Fruit fly (Drosophila melanogaster): Measurements from ENCODE around the gene ohgt.

ohgt gene

DNA sequence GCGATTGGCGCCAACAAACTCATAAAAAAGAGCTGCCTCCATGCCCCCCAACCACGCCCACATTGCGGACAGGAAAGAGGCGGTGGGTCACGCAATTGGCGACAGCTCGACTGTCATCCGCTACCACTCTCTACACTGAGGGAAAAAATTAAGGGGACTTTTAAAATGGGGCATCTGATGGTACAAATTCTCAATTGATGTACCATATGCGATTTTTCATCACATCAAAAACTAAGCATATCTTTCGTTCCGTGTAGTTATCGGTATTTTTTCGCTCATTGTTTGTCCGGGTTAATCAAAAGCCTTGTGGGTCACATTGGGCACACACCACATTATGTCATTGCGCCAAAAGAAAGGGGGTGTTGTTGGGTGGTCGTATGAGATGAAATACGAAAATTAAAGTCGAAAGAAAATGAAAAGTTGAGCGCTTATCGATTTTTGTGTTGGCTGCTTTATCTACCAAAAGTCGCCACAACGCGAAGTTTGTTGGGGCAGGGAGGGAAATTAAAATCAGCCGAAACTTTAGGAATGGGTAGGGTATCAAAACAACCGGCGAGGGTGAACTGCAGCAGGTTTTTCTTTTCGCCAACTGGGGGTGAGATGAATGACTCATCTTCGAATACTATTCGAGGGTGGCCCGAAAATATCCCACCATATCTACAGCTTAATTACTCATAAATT is 24.8 kb upstream of the ohgt start:
- TF ChIP-seq N (GFP tag; optimal IDR thresholded peaks at IDR 0.05) (no peak), br (GFP tag; optimal IDR thresholded peaks at IDR 0.05) (peak; percentile 9), lola (GFP tag; optimal IDR thresholded peaks at IDR 0.05) (no peak), brk (GFP tag; optimal IDR thresholded peaks at IDR 0.05) (no peak), dmrt93B (GFP tag; optimal IDR thresholded peaks at IDR 0.05) (no peak), Hr78 (GFP tag; optimal IDR thresholded peaks at IDR 0.05) (no peak), CrebA (GFP tag; optimal IDR thresholded peaks at IDR 0.05; ENCODE audit: borderline replicate concordance) (no peak), Hr83 (GFP tag; optimal IDR thresholded peaks at IDR 0.05; ENCODE audit: poor library complexity, severe bottlenecking) (no peak), fru (GFP tag; optimal IDR thresholded peaks at IDR 0.05) (peak; percentile 13), sage (GFP tag; optimal IDR thresholded peaks at IDR 0.05) (no peak), GATAd (GFP tag; optimal IDR thresholded peaks at IDR 0.05) (no peak), Vsx2 (GFP tag; optimal IDR thresholded peaks at IDR 0.05; ENCODE audit: partially characterized antibody) (no peak), ey (GFP tag; optimal IDR thresholded peaks at IDR 0.05) (no peak), h (GFP tag; optimal IDR thresholded peaks at IDR 0.05) (peak; percentile 28), Mio (GFP tag; optimal IDR thresholded peaks at IDR 0.05) (no peak), tai (GFP tag; optimal IDR thresholded peaks at IDR 0.05) (no peak), Myc (optimal IDR thresholded peaks at IDR 0.05) (no peak)

- TF ChIP-seq tai (GFP tag; optimal IDR thresholded peaks at IDR 0.05) (no peak), psq (GFP tag; optimal IDR thresholded peaks at IDR 0.05) (no peak), Sp1 (GFP tag; optimal IDR thresholded peaks at IDR 0.05) (no peak), Jra (GFP tag; optimal IDR thresholded peaks at IDR 0.05) (no peak), Hr78 (GFP tag; optimal IDR thresholded peaks at IDR 0.05) (no peak), sv (GFP tag; optimal IDR thresholded peaks at IDR 0.05) (no peak), foxo (GFP tag; optimal IDR thresholded peaks at IDR 0.05) (no peak), dl (GFP tag; optimal IDR thresholded peaks at IDR 0.05; ENCODE audit: insufficient read depth in 1 of 2, partially characterized antibody in 2 of 2) (no peak), Dif (GFP tag; optimal IDR thresholded peaks at IDR 0.05; ENCODE audit: partially characterized antibody) (no peak), Rel (GFP tag; optimal IDR thresholded peaks at IDR 0.05) (no peak), Rel (tag; optimal IDR thresholded peaks at IDR 0.05) (no peak), GATAd (GFP tag; optimal IDR thresholded peaks at IDR 0.05) (no peak)
These were observed 23.9 kb upstream of the ohgt start, which contains the start of gene CG31407 for dm6 chr3R:10025050-10025449. CG31407 (minus strand) TSS chr3R:10025150.

DNA sequence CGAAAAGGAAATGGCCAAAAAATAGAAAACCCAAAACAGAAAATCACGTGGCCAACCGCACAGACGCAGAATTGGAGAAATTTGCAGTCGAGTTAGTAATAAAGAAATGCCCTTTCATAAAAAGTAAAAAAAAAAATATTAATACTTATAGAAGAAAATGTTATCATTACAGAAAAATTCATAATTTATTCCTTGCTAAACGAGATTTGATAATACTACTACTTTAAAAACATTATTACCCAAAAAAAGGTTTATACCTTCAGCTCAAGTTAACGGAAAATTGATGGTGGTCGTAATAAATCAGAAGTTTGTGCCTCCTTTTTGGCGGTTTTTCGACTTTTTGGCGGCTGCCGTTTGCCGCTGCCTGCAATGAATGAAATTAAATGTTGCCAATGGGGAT is 20.6 kb upstream of the ohgt start:
- TF ChIP-seq Jra (GFP tag; optimal IDR thresholded peaks at IDR 0.05) (no peak), sv (GFP tag; optimal IDR thresholded peaks at IDR 0.05) (no peak), N (GFP tag; optimal IDR thresholded peaks at IDR 0.05) (no peak), rgr (GFP tag; optimal IDR thresholded peaks at IDR 0.05) (no peak), pan (optimal IDR thresholded peaks at IDR 0.05) (no peak), Sp1 (GFP tag; optimal IDR thresholded peaks at IDR 0.05) (no peak), Vsx2 (GFP tag; optimal IDR thresholded peaks at IDR 0.05; ENCODE audit: partially characterized antibody) (no peak), foxo (GFP tag; optimal IDR thresholded peaks at IDR 0.05) (no peak), sage (GFP tag; optimal IDR thresholded peaks at IDR 0.05) (no peak), OdsH (GFP tag; optimal IDR thresholded peaks at IDR 0.05) (no peak), lola (GFP tag; optimal IDR thresholded peaks at IDR 0.05) (no peak), CG9705 (GFP tag; optimal IDR thresholded peaks at IDR 0.05) (no peak), woc (GFP tag; optimal IDR thresholded peaks at IDR 0.05) (no peak), HLH106 (tag; optimal IDR thresholded peaks at IDR 0.05) (no peak)

DNA sequence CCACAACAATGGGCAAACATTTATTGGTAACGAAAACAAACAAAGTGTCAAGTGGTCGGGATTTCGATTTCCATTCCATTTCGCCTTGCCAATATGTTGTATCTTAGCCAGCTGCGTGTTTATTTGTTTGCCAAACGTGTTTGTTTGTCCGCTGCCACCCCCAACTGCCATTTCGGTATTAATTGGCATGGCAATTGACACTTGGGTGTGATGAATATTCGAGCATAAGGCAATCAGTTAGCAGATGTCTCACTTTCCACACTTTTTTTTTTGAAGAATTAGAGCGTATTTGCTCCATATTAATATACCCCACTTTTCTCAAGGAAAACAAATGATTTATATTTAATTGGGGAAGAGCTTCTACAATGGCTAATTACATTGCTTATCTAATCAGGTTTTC is 17.5 kb upstream of the ohgt start:
- no peak for TF ChIP-seq Hr78 (GFP tag; optimal IDR thresholded peaks at IDR 0.05)
- TF ChIP-seq lola (GFP tag; optimal IDR thresholded peaks at IDR 0.05): no peak
- TF ChIP-seq Dif (GFP tag; optimal IDR thresholded peaks at IDR 0.05; ENCODE audit: partially characterized antibody): no peak
- no peak for TF ChIP-seq HLH106 (tag; optimal IDR thresholded peaks at IDR 0.05)
- no peak for TF ChIP-seq Dfd (GFP tag; optimal IDR thresholded peaks at IDR 0.05)
- TF ChIP-seq Jra (GFP tag; optimal IDR thresholded peaks at IDR 0.05): no peak
- no peak for TF ChIP-seq jim (GFP tag; optimal IDR thresholded peaks at IDR 0.05)
- TF ChIP-seq h (GFP tag; optimal IDR thresholded peaks at IDR 0.05): no peak
- no peak for TF ChIP-seq br (GFP tag; optimal IDR thresholded peaks at IDR 0.05)
- no peak for TF ChIP-seq CG9705 (GFP tag; optimal IDR thresholded peaks at IDR 0.05)

All from whole organism, wandering third instar larva.